Worm (Caenorhabditis elegans) whole organism, L1 larva: Measurements from ENCODE around the gene glrx-22.

Experiments
- ceh-90 ChIP-seq: sonication (generic microtip); optimal IDR thresholded peaks from 2 replicates; lab custom pipeline; 2016; ENCODE audit warnings: missing genetic modification characterization, missing compliant biosample characterization
- fkh-10 ChIP-seq: sonication (generic microtip); optimal IDR thresholded peaks from 2 replicates; lab custom pipeline; 2017; ENCODE audit warnings: missing biosample characterization, missing genetic modification reagents, missing genetic modification characterization
- fkh-4 ChIP-seq: sonication (generic microtip); optimal IDR thresholded peaks from 2 replicates; lab custom pipeline; 2016; ENCODE audit warnings: missing compliant biosample characterization, missing genetic modification characterization, borderline replicate concordance
- grh-1 ChIP-seq: fragments of 200-800 bp; sonication (Bioruptor generic); IDR thresholded peaks from 2 replicates; pipeline ENCODE4 v1.3.6; 2022; ENCODE audit warnings: missing genetic modification reagents, missing genetic modification characterization, missing compliant biosample characterization
- isw-1 ChIP-seq: fragments of 200-800 bp; sonication (Bioruptor generic); IDR thresholded peaks from 2 replicates; pipeline ENCODE4 v1.3.6; 2022; ENCODE audit warnings: missing genetic modification characterization, missing compliant biosample characterization
- lin-13 ChIP-seq: fragments of 150-350 bp; optimal IDR thresholded peaks from 2 replicates; lab custom pipeline; 2014; ENCODE audit warnings: missing biosample characterization, missing genetic modification reagents, missing genetic modification characterization
- sup-37 ChIP-seq: fragments of 200-800 bp; sonication (Bioruptor generic); optimal IDR thresholded peaks from 2 replicates; lab custom pipeline; 2018; ENCODE audit warnings: mild to moderate bottlenecking, missing genetic modification characterization, missing compliant biosample characterization
- zag-1 ChIP-seq: fragments of 150-350 bp; optimal IDR thresholded peaks from 2 replicates; lab custom pipeline; 2014; ENCODE audit warnings: missing biosample characterization, missing genetic modification characterization

DNA sequence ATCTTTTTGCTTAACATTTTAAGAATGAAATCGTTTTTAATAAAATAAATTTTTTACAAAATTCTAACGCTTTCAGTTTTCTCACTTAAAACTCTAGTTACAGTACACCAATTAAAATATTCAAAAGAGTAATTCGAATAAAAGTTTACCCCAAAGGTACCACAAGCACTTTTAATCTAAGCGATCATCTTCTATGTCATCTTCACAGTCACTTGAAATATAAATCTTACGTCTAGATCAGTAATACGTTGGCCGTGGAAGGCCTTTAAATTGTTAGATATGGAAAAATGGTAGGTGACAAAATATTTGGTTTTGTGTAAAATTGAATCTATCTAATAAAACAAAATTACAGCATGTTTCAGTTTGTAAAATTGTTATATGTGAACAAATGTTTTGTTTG is 46.3 kb upstream of the glrx-22 start:
- TF ChIP-seq fkh-10 (GFP tag; lab: Kevin White, UChicago) (no peak), zag-1 (no peak), ceh-90 (tag; lab: Kevin White, UChicago) (no peak), sup-37 (GFP tag; lab: Kevin White, UChicago) (no peak), lin-13 (no peak), grh-1 (GFP tag; lab: Robert Waterston, UW) (no peak), isw-1 (GFP tag; lab: Robert Waterston, UW) (no peak), fkh-4 (tag; lab: Kevin White, UChicago) (no peak)
